Worm (Caenorhabditis elegans) whole organism, L3 larva: Measurements from ENCODE around the gene old-1.

Source experiments
- R02D3.7 ChIP-seq: fragments of 150-350 bp; optimal IDR thresholded peaks from 2 replicates; lab custom pipeline; 2014; ENCODE audit warnings: missing biosample characterization, missing genetic modification characterization
- ZK546.5 ChIP-seq: sonication (generic microtip); optimal IDR thresholded peaks from 2 replicates; lab custom pipeline; 2017; ENCODE audit warnings: missing biosample characterization, missing genetic modification characterization
- aly-2 ChIP-seq: fragments of 150-350 bp; optimal IDR thresholded peaks from 2 replicates; lab custom pipeline; 2014; ENCODE audit warnings: missing biosample characterization, missing genetic modification characterization
- ama-1 ChIP-seq: fragments of 150-350 bp; optimal IDR thresholded peaks from 2 replicates; lab custom pipeline; 2018
- ceh-16 ChIP-seq: sonication (generic microtip); optimal IDR thresholded peaks from 2 replicates; lab custom pipeline; 2017; ENCODE audit warnings: missing biosample characterization, missing genetic modification characterization
- ceh-28 ChIP-seq: fragments of 150-350 bp; optimal IDR thresholded peaks from 2 replicates; lab custom pipeline; 2014; ENCODE audit warnings: missing biosample characterization, missing genetic modification reagents, missing genetic modification characterization
- ceh-82 ChIP-seq: fragments of 150-350 bp; optimal IDR thresholded peaks from 2 replicates; lab custom pipeline; 2014; ENCODE audit warnings: missing biosample characterization, missing genetic modification characterization
- daf-12 ChIP-seq: fragments of 150-350 bp; optimal IDR thresholded peaks from 2 replicates; lab custom pipeline; 2014; ENCODE audit warnings: missing biosample characterization, missing genetic modification reagents, missing genetic modification characterization
- egl-5 ChIP-seq: fragments of 150-350 bp; optimal IDR thresholded peaks from 2 replicates; lab custom pipeline; 2017; ENCODE audit warnings: missing biosample characterization, missing genetic modification reagents, missing genetic modification characterization, inconsistent platforms
- elt-1 ChIP-seq: fragments of 150-350 bp; optimal IDR thresholded peaks from 2 replicates; lab custom pipeline; 2014; ENCODE audit warnings: missing biosample characterization, missing genetic modification characterization
- elt-2 ChIP-seq: sonication (generic microtip); optimal IDR thresholded peaks from 2 replicates; lab custom pipeline; 2016; ENCODE audit warnings: missing genetic modification reagents, mild to moderate bottlenecking, missing genetic modification characterization, missing compliant biosample characterization
- elt-3 ChIP-seq, 3 experiments: fragments of 150-350 bp in 1 of 3; sonication (generic microtip) in 2 of 3; optimal IDR thresholded peaks; 2 replicates in 2 of 3; 4 replicates in 1 of 3; lab custom pipeline; 2014 to 2017; ENCODE audit warnings: missing biosample characterization in 3 of 3, missing genetic modification characterization in 3 of 3
- eor-1 ChIP-seq, 2 experiments: fragments of 150-350 bp; optimal IDR thresholded peaks; 2 replicates each; lab custom pipeline; 2014 to 2018; ENCODE audit warnings: missing biosample characterization in 2 of 2, missing genetic modification characterization in 2 of 2
- fkh-10 ChIP-seq: sonication (generic microtip); optimal IDR thresholded peaks from 2 replicates; lab custom pipeline; 2017; ENCODE audit warnings: missing biosample characterization, missing genetic modification reagents, missing genetic modification characterization
- fkh-2 ChIP-seq: fragments of 150-350 bp; optimal IDR thresholded peaks from 2 replicates; lab custom pipeline; 2014; ENCODE audit warnings: missing biosample characterization, missing genetic modification reagents, missing genetic modification characterization
- lin-39 ChIP-seq: fragments of 150-350 bp; optimal IDR thresholded peaks from 2 replicates; lab custom pipeline; 2018; ENCODE audit warnings: missing biosample characterization, missing genetic modification reagents, missing genetic modification characterization
- lsy-12 ChIP-seq: sonication (generic microtip); optimal IDR thresholded peaks from 2 replicates; lab custom pipeline; 2016; ENCODE audit warnings: mild to moderate bottlenecking, missing genetic modification characterization, missing compliant biosample characterization
- mml-1 ChIP-seq: fragments of 150-350 bp; sonication (generic microtip); optimal IDR thresholded peaks from 3 replicates; lab custom pipeline; 2014; ENCODE audit warnings: missing biosample characterization, missing genetic modification characterization
- nfya-1 ChIP-seq: sonication (generic microtip); optimal IDR thresholded peaks from 2 replicates; lab custom pipeline; 2017; ENCODE audit warnings: missing genetic modification characterization, mild to moderate bottlenecking, missing compliant biosample characterization, antibody characterized with exemption, moderate library complexity; ENCODE audit not compliant: insufficient read depth
- nhr-11 ChIP-seq: fragments of 150-350 bp; optimal IDR thresholded peaks from 2 replicates; lab custom pipeline; 2014; ENCODE audit warnings: missing biosample characterization, missing genetic modification characterization
- nhr-237 ChIP-seq: fragments of 150-350 bp; optimal IDR thresholded peaks from 2 replicates; lab custom pipeline; 2014; ENCODE audit warnings: missing biosample characterization, missing genetic modification characterization
- nhr-28 ChIP-seq: fragments of 150-350 bp; optimal IDR thresholded peaks from 2 replicates; lab custom pipeline; 2014; ENCODE audit warnings: missing biosample characterization, missing genetic modification characterization
- nhr-67 ChIP-seq: fragments of 150-350 bp; optimal IDR thresholded peaks from 2 replicates; lab custom pipeline; 2014; ENCODE audit warnings: missing biosample characterization, missing genetic modification characterization
- nhr-76 ChIP-seq: fragments of 150-350 bp; sonication (generic microtip); optimal IDR thresholded peaks from 5 replicates; lab custom pipeline; 2014; ENCODE audit warnings: missing biosample characterization, missing genetic modification characterization
- nhr-77 ChIP-seq: fragments of 150-350 bp; optimal IDR thresholded peaks from 2 replicates; lab custom pipeline; 2014; ENCODE audit warnings: missing biosample characterization, missing genetic modification characterization
- pqm-1 ChIP-seq: fragments of 150-350 bp; optimal IDR thresholded peaks from 2 replicates; lab custom pipeline; 2017; ENCODE audit warnings: missing biosample characterization, missing genetic modification characterization, inconsistent platforms
- sea-2 ChIP-seq: fragments of 150-350 bp; sonication (generic microtip); optimal IDR thresholded peaks from 4 replicates; lab custom pipeline; 2014; ENCODE audit warnings: missing biosample characterization, missing genetic modification reagents, missing genetic modification characterization
- skn-1 ChIP-seq: fragments of 150-350 bp; optimal IDR thresholded peaks from 2 replicates; lab custom pipeline; 2014; ENCODE audit warnings: missing biosample characterization, missing genetic modification characterization
- snpc-4 ChIP-seq: fragments of 150-350 bp; optimal IDR thresholded peaks from 2 replicates; lab custom pipeline; 2014; ENCODE audit warnings: missing biosample characterization, missing genetic modification characterization
- unc-62 ChIP-seq: fragments of 150-350 bp; sonication (generic microtip); optimal IDR thresholded peaks from 4 replicates; lab custom pipeline; 2014; ENCODE audit warnings: missing biosample characterization, missing genetic modification reagents, missing genetic modification characterization
- zag-1 ChIP-seq: fragments of 150-350 bp; optimal IDR thresholded peaks from 2 replicates; lab custom pipeline; 2014; ENCODE audit warnings: missing biosample characterization, missing genetic modification characterization
- ztf-11 ChIP-seq: fragments of 150-350 bp; optimal IDR thresholded peaks from 2 replicates; lab custom pipeline; 2014; ENCODE audit warnings: missing biosample characterization, missing genetic modification characterization
- ztf-4 ChIP-seq: fragments of 150-350 bp; optimal IDR thresholded peaks from 2 replicates; lab custom pipeline; 2014; ENCODE audit warnings: missing biosample characterization, missing genetic modification characterization

Gene old-1

DNA sequence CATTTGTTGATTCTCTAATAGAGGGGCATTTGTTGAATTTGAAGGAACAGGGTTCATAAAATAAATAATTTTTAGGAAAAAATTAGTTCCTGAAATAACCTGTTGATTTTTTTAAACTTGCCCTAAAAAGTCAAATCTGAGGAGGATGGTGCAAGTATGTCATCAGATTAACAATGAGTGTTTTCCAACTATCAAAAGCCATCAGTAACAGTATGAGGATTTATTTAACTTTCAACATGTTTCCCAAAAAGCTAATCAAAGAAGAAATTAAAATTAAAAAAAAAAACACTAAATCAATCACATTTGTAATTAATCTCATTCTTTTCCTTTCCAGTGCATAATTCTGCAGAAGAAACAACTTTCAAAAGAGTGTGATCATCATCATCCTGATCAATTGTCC lies 9.0 kb downstream of the old-1 start, which contains the start of gene chil-5:
Gene chil-5 (minus strand): TSS at position 101 of the 400 bp plus-strand sequence.
- TF ChIP-seq aly-2 (tag; lab: Kevin White, UChicago) (no peak), R02D3.7 (tag; lab: Kevin White, UChicago) (no peak), lin-39 (tag; lab: Kevin White, UChicago) (no peak), unc-62 (GFP tag; lab: Kevin White, UChicago) (no peak), fkh-10 (GFP tag; lab: Kevin White, UChicago) (no peak), elt-3 (tag; optimal IDR thresholded peaks at IDR 0.05; lab: Kevin White, UChicago) (no peak)

DNA sequence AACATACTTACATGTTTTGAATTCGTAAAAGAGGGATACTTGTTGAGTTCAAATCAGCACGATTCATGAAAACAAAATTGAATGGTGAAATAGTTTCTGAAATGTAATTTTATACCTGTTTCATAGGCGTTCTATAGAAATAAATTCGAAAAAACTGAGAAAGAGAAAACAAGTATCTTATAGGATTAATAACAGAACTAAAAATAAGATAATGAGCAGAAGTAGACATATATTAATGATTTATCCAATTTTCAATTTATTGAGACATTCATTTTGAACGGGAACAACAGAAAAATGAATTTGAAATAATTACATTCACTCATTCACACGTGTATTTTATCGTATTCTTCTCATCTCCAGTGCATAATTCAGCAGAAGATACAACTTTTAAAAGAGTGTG lies 10.8 kb downstream of the old-1 start, which contains the start of gene chil-6:
Gene chil-6 (minus strand): TSS at position 101 of the 400 bp plus-strand sequence.
- TF ChIP-seq nhr-77 (tag; lab: Kevin White, UChicago) (no peak), elt-3 (tag; optimal IDR thresholded peaks at IDR 0.05; lab: Kevin White, UChicago) (no peak), elt-1 (tag; lab: Kevin White, UChicago) (no peak), ztf-11 (tag; lab: Kevin White, UChicago) (no peak), ceh-28 (tag; lab: Kevin White, UChicago) (no peak), ama-1 (lab: Kevin White, UChicago) (no peak), lsy-12 (tag; lab: Kevin White, UChicago) (no peak), fkh-2 (tag; lab: Kevin White, UChicago) (no peak), nhr-28 (no peak), snpc-4 (tag; lab: Kevin White, UChicago) (no peak), egl-5 (no peak), sea-2 (no peak), nhr-67 (tag; lab: Kevin White, UChicago) (no peak), elt-2 (tag; lab: Kevin White, UChicago) (no peak), ceh-16 (tag; lab: Kevin White, UChicago) (no peak), pqm-1 (no peak), ceh-82 (tag; lab: Kevin White, UChicago) (no peak)
- TF ChIP-seq, all 47 proteins: peak for 0

DNA sequence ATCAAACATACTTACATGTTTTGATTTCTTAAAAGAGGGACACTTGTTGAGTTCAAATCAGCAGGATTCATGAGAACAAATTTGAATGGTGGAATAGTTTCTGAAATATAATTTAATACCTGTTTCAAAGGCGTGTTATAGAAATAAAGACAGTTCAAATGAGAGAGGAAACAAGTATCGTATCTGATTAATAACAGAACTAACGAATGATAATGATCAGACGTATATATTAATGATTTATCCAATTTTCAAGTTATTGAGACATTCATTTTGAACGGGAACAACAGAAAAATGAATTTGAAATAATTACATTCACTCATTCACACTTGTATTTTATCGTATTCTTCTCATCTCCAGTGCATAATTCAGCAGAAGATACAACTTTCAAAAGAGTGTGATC lies 12.9 kb downstream of the old-1 start, which contains the start of gene chil-4:
Gene chil-4 (minus strand): TSS at position 101 of the 400 bp plus-strand sequence.
- TF ChIP-seq fkh-2 (tag; lab: Kevin White, UChicago): no peak
- no peak for TF ChIP-seq ZK546.5 (tag; lab: Kevin White, UChicago)
- TF ChIP-seq eor-1 (tag; optimal IDR thresholded peaks at IDR 0.05; lab: Kevin White, UChicago): no peak
- no peak for TF ChIP-seq ama-1 (lab: Kevin White, UChicago)
- no peak for TF ChIP-seq R02D3.7 (tag; lab: Kevin White, UChicago)
- no peak for TF ChIP-seq ztf-4
- no peak for TF ChIP-seq zag-1 (tag; lab: Kevin White, UChicago)

DNA sequence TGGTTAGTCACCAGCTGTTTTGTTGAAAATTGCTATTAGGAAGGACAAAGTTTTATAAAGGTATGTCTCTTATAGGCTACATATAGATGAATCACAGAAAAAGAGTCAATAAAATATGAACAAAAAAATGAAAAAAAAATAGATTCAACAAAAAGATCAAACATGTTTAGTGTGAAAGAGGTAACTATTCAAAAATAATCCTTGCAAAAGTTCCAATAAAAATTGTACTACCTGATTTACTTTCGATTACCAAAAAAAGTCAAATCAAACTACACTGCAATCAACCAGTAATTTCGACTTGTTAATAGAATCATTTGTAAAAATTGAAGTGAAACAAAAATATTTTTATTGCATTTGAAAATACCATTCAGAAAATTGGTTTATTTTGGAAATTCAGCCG lies 17.6 kb downstream of the old-1 start, which contains the start of gene ZK938.10:
Gene ZK938.10 (minus strand): TSS at position 101 of the 400 bp plus-strand sequence.
- TF ChIP-seq zag-1 (tag; lab: Kevin White, UChicago): no peak
- no peak for TF ChIP-seq nhr-11 (tag; lab: Kevin White, UChicago)
- TF ChIP-seq ceh-82 (tag; lab: Kevin White, UChicago): no peak
- TF ChIP-seq daf-12 (tag; lab: Kevin White, UChicago): no peak
- no peak for TF ChIP-seq mml-1 (tag; lab: Kevin White, UChicago)
- no peak for TF ChIP-seq nhr-237 (tag; lab: Kevin White, UChicago)
- TF ChIP-seq nfya-1 (tag; lab: Kevin White, UChicago): no peak
- TF ChIP-seq ztf-11 (tag; lab: Kevin White, UChicago): no peak
- TF ChIP-seq nhr-76 (tag; lab: Kevin White, UChicago): no peak
- no peak for TF ChIP-seq skn-1 (tag; lab: Kevin White, UChicago)
- no peak for TF ChIP-seq pqm-1
- no peak for TF ChIP-seq eor-1 (tag; optimal IDR thresholded peaks at IDR 0.05; lab: Kevin White, UChicago)
- no peak for TF ChIP-seq ztf-4

- TF ChIP-seq ceh-16 (tag; lab: Kevin White, UChicago) (no peak), ceh-28 (tag; lab: Kevin White, UChicago) (no peak), fkh-2 (tag; lab: Kevin White, UChicago) (no peak), nhr-77 (tag; lab: Kevin White, UChicago) (no peak)
- TF ChIP-seq, all 47 proteins: peak for 0
These were observed 19.1 kb downstream of the old-1 start, which contains the start of gene old-2 for ce11 chrII:9849497-9849896. Gene old-2, minus strand, starts transcription at chrII:9849597.
